Worm (Caenorhabditis elegans): ENCODE data around the gene C17F4.8.
"Not testable (repeated sequence)": the region's sequence is repeated elsewhere in the genome, so short reads cannot be mapped to it uniquely, and the experiment has no call there.

The C17F4.8 gene

DNA sequence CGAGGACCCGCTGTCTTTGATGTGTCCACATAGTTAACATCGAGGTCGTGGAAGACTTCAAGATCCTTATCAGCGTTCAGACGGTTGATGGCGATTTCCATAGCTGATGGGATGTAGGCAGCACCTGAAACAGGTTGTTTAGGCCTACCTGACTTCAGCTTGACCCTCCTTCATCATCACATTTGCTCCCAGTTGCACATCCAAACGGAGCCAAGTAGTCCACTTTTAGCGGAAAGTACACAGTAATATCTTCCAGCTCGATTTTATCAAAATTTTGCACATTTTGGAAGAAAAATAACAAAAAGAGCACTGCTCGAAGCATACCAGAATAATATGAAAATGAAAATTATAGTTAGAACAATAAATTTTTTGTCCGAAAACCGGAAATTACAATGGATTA, 37.7 kb downstream of the C17F4.8 start, which contains the start of gene gcy-15:
TSS of gene gcy-15 (minus strand) at position 101 of the 400 bp plus-strand sequence.
- TF ChIP-seq lin-39 (tag; optimal IDR thresholded peaks at IDR 0.05) (no peak), nhr-129 (tag; optimal IDR thresholded peaks at IDR 0.05) (no peak), Y55F3AM.14 (GFP tag; optimal IDR thresholded peaks at IDR 0.05) (no peak), ceh-82 (tag; optimal IDR thresholded peaks at IDR 0.05) (no peak), skn-1 (tag; optimal IDR thresholded peaks at IDR 0.05) (no peak), dmd-4 (tag; optimal IDR thresholded peaks at IDR 0.05) (no peak), aly-2 (tag; optimal IDR thresholded peaks at IDR 0.05) (no peak), elt-3 (tag; optimal IDR thresholded peaks at IDR 0.05) (no peak), nhr-12 (tag; optimal IDR thresholded peaks at IDR 0.05) (no peak), sem-4 (tag; optimal IDR thresholded peaks at IDR 0.05) (no peak), snpc-4 (tag; optimal IDR thresholded peaks at IDR 0.05) (no peak), peb-1 (tag; optimal IDR thresholded peaks at IDR 0.05) (no peak), lin-11 (tag; optimal IDR thresholded peaks at IDR 0.05) (no peak), unc-55 (GFP tag; optimal IDR thresholded peaks at IDR 0.05) (no peak), ZK546.5 (tag; optimal IDR thresholded peaks at IDR 0.05) (no peak), nhr-10 (tag; optimal IDR thresholded peaks at IDR 0.05) (no peak), R02D3.7 (tag; optimal IDR thresholded peaks at IDR 0.05) (no peak), blmp-1 (tag; optimal IDR thresholded peaks at IDR 0.05; ENCODE audit: insufficient read depth) (no peak), F13H6.1 (tag; optimal IDR thresholded peaks at IDR 0.05) (no peak), nhr-25 (tag; optimal IDR thresholded peaks at IDR 0.05) (no peak)

DNA sequence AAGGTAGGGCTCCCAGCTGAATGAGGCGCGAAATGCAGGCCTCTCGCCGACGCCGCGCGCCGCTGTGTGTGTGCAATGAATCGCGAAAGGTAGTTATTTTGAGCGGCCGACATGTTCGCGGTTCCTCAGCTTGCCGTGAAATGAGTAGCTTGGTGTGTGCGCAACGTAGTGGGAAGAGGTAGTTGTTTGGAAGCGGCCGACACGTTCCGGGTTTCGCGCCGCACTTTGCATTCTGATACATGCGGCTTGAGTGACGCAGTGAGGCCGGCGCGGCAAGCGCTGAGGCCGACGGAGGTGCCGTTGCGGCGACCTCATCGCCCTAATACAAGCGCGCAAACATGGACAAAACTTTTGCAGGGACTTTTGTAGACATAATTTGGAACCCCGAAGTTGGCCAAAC, 38.9 kb downstream of the C17F4.8 start:
- TF ChIP-seq F13H6.1 (tag; optimal IDR thresholded peaks at IDR 0.05) (no peak), mbf-1 (tag; optimal IDR thresholded peaks at IDR 0.05) (no peak), nhr-25 (tag; optimal IDR thresholded peaks at IDR 0.05) (no peak), snpc-4 (tag; optimal IDR thresholded peaks at IDR 0.05) (no peak), unc-55 (GFP tag; optimal IDR thresholded peaks at IDR 0.05) (no peak), Y55F3AM.14 (GFP tag; optimal IDR thresholded peaks at IDR 0.05) (no peak), nhr-10 (tag; optimal IDR thresholded peaks at IDR 0.05) (no peak), nhr-129 (tag; optimal IDR thresholded peaks at IDR 0.05) (no peak), lin-11 (tag; optimal IDR thresholded peaks at IDR 0.05) (no peak), nhr-23 (tag; optimal IDR thresholded peaks at IDR 0.05) (no peak), nhr-237 (tag; optimal IDR thresholded peaks at IDR 0.05) (no peak), skn-1 (tag; optimal IDR thresholded peaks at IDR 0.05) (no peak), mab-5 (tag; optimal IDR thresholded peaks at IDR 0.05) (no peak), elt-3 (tag; optimal IDR thresholded peaks at IDR 0.05) (no peak), nhr-21 (tag; optimal IDR thresholded peaks at IDR 0.05) (no peak), ama-1 (optimal IDR thresholded peaks at IDR 0.05) (no peak), ceh-16 (tag; optimal IDR thresholded peaks at IDR 0.05) (no peak), ztf-4 (tag; optimal IDR thresholded peaks at IDR 0.05) (no peak)

DNA sequence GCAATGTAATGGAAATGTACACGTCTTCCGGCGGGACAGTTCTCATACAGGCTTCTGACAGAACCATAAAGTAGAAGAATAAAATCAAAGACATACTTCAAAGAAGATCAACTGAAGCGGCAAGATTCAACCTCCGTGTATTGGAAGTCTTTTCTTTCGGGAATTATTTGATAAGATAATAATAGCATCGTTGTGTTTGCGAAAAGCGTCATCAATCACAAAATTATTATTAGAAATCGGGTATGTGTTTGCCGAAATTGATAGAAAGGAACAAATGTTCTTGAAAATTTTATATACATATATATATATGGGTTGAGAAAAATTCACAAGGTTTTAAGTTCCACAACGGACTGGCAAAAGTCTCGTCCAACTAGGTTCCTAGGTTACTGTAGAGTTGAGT, 43.1 kb downstream of the C17F4.8 start, which contains the start of gene Y27F2A.9:
TSS of gene Y27F2A.9 (minus strand) at position 101 of the 400 bp plus-strand sequence.
- TF ChIP-seq C34F6.9, mdl-1, lin-39 (tag; optimal IDR thresholded peaks at IDR 0.05): not testable (repeated sequence)

DNA sequence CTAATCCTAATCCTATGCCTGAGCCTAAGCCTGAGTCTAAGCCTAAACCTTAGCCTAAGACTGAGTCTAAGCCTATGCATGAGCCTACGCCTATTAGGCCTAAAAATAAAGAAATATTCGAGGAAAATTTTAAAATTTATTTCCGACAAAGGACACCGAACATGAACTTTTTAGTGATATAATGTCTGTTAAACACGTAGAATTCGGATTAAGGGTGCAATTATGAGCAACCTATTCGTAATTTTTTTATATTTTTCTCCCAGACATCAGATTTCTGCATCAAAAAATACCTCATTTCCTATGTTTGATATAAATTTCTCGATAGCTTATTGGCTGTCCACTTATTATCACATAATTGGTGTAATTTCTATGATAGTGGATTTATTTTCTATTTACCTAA, 45.6 kb downstream of the C17F4.8 start, which contains the start of gene Y27F2A.11:
TSS of gene Y27F2A.11 (plus strand) at position 301 of the 400 bp plus-strand sequence.
- TF ChIP-seq ceh-16, gmeb-1, nhr-12 (tag; optimal IDR thresholded peaks at IDR 0.05): not testable (repeated sequence)

DNA sequence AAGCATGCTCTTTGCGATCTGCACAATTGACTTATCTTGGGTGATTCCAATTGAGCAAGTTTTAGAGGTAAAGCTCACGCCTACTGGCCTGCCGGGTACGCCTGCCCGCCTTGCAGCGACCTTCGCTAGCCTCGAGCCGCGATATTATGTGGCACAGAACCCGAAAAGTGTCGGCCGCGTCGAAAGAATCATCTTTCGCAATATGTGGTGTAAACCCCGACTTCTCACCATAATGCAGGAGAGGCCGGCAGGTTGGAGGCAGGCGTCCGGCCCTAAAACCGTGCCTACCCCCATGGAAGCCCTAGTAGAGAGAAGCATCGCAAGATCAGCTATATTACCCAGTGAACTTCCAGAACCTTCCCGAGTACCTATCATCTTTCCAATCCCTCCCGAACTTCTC, 48.8 kb downstream of the C17F4.8 start:
- TF ChIP-seq ceh-82 (tag; optimal IDR thresholded peaks at IDR 0.05) (no peak), sma-9 (GFP tag; optimal IDR thresholded peaks at IDR 0.05) (no peak), sma-9 (tag; optimal IDR thresholded peaks at IDR 0.05) (no peak), peb-1 (tag; optimal IDR thresholded peaks at IDR 0.05) (no peak), nhr-129 (tag; optimal IDR thresholded peaks at IDR 0.05) (no peak), gmeb-1 (tag; optimal IDR thresholded peaks at IDR 0.05) (no peak), unc-39 (tag; optimal IDR thresholded peaks at IDR 0.05) (no peak), R02D3.7 (tag; optimal IDR thresholded peaks at IDR 0.05) (no peak)
